Worm (Caenorhabditis elegans) whole organism, L1 larva: ENCODE data around the gene clec-28.

Experiments used
- ama-1 ChIP-seq: fragments of 150-350 bp; optimal IDR thresholded peaks from 2 replicates; lab custom pipeline; 2014
- elt-2 ChIP-seq: sonication (generic microtip); optimal IDR thresholded peaks from 2 replicates; lab custom pipeline; 2016; ENCODE audit warnings: missing genetic modification characterization, mild to moderate bottlenecking, inconsistent platforms, missing compliant biosample characterization, missing genetic modification reagents
- lin-39 ChIP-seq: fragments of 150-350 bp; optimal IDR thresholded peaks from 2 replicates; lab custom pipeline; 2014; ENCODE audit warnings: missing biosample characterization, missing genetic modification reagents, missing genetic modification characterization
- nhr-237 ChIP-seq: fragments of 150-350 bp; optimal IDR thresholded peaks from 2 replicates; lab custom pipeline; 2014; ENCODE audit warnings: missing biosample characterization, missing genetic modification characterization
- pqm-1 ChIP-seq: sonication (generic microtip); optimal IDR thresholded peaks from 3 replicates; lab custom pipeline; 2017; ENCODE audit warnings: missing biosample characterization, missing genetic modification characterization
- unc-130 ChIP-seq: fragments of 150-350 bp; optimal IDR thresholded peaks from 2 replicates; lab custom pipeline; 2017; ENCODE audit warnings: missing biosample characterization, missing genetic modification characterization, inconsistent platforms
- unc-98 ChIP-seq: fragments of 200-800 bp; sonication (Bioruptor generic); IDR thresholded peaks from 2 replicates; pipeline ENCODE4 v1.3.6; 2022; ENCODE audit warnings: missing genetic modification characterization, missing compliant biosample characterization
- ztf-11 ChIP-seq, 2 experiments: sonication (generic microtip); optimal IDR thresholded peaks; 2 replicates each; lab custom pipeline; 2016 to 2017; ENCODE audit warnings: missing genetic modification characterization in 2 of 2, missing biosample characterization in 1 of 2, missing compliant biosample characterization in 1 of 2

- TF ChIP-seq ztf-11 (tag; optimal IDR thresholded peaks at IDR 0.05; lab: Kevin White, UChicago) (no peak), unc-130 (tag; lab: Kevin White, UChicago) (no peak), lin-39 (tag; lab: Kevin White, UChicago) (no peak), unc-98 (GFP tag; lab: Robert Waterston, UW) (no peak), pqm-1 (tag; lab: Kevin White, UChicago) (no peak), nhr-237 (no peak), elt-2 (no peak), ama-1 (no peak)
Measured at ce11 chrV:16842941-16843340, 22.6 kb upstream of the clec-28 start, which contains the start of gene clec-25.
